Fruit fly (Drosophila melanogaster): ENCODE data around the gene CG31495.
A peak's percentile ranks its signal among the peaks of the same experiment; 100 is the strongest.

CG31495 gene

dm6 chr3R:13794666-13795055 lies 45.1 kb downstream of the CG31495 start:
- TF ChIP-seq CG15710 (tag; optimal IDR thresholded peaks at IDR 0.05) (no peak), Ets98B (GFP tag; IDR thresholded peaks at IDR 0.05) (peak; percentile 21; the same call in 1 of the 2 replicates), rn (GFP tag; IDR thresholded peaks at IDR 0.05) (no peak), CG12605 (GFP tag; IDR thresholded peaks at IDR 0.05) (no peak; the same call in 1 of the 2 replicates), CG8159 (tag; optimal IDR thresholded peaks at IDR 0.05) (no peak), EcR (GFP tag; optimal IDR thresholded peaks at IDR 0.05) (peak; percentile 86), CG4496 (GFP tag; IDR thresholded peaks at IDR 0.05) (peak; percentile 30; the same call in 1 of the 3 replicates), Pif1B (GFP tag; optimal IDR thresholded peaks at IDR 0.05) (peak; percentile 11)

dm6 chr3R:13793979-13794665 lies 45.6 kb downstream of the CG31495 start:
- TF ChIP-seq EcR (GFP tag; optimal IDR thresholded peaks at IDR 0.05) = no peak
- no peak for TF ChIP-seq CG12605 (GFP tag; IDR thresholded peaks at IDR 0.05)
- peak; percentile 50 for TF ChIP-seq Pif1B (GFP tag; optimal IDR thresholded peaks at IDR 0.05)
- TF ChIP-seq Pif1A (GFP tag; optimal IDR thresholded peaks at IDR 0.05) = peak; percentile 5
- TF ChIP-seq gl (tag; optimal IDR thresholded peaks at IDR 0.05) = no peak
- TF ChIP-seq D1 (tag; optimal IDR thresholded peaks at IDR 0.05) = no peak
- no peak for TF ChIP-seq CG9948 (tag; optimal IDR thresholded peaks at IDR 0.05)
- TF ChIP-seq CG15710 (tag; optimal IDR thresholded peaks at IDR 0.05) = no peak
- no peak for TF ChIP-seq rn (GFP tag; IDR thresholded peaks at IDR 0.05)
- TF ChIP-seq CG17806 (tag; optimal IDR thresholded peaks at IDR 0.05) = no peak
- peak; percentile 64 for TF ChIP-seq CG14655 (GFP tag; optimal IDR thresholded peaks at IDR 0.05)
- TF ChIP-seq Ets98B (GFP tag; IDR thresholded peaks at IDR 0.05) = peak; percentile 29; the same call in 1 of the 2 replicates
- no peak for TF ChIP-seq CG32121 (GFP tag; IDR thresholded peaks at IDR 0.05)
- TF ChIP-seq Snoo (tag; optimal IDR thresholded peaks at IDR 0.05) = peak; percentile 85
- TF ChIP-seq CG8159 (tag; optimal IDR thresholded peaks at IDR 0.05) = no peak
- TF ChIP-seq CG34367 (tag; optimal IDR thresholded peaks at IDR 0.05) = no peak
- TF ChIP-seq CG10348 (GFP tag; IDR thresholded peaks at IDR 0.05) = no peak
- TF ChIP-seq fd96Ca (GFP tag; IDR thresholded peaks at IDR 0.05) = no peak
- peak; percentile 38; the same call in 1 of the 3 replicates for TF ChIP-seq CG4496 (GFP tag; IDR thresholded peaks at IDR 0.05)
- TF ChIP-seq CG8301 (tag; optimal IDR thresholded peaks at IDR 0.05) = peak; percentile 42
- TF ChIP-seq CG13204 (GFP tag; optimal IDR thresholded peaks at IDR 0.05) = no peak

DNA sequence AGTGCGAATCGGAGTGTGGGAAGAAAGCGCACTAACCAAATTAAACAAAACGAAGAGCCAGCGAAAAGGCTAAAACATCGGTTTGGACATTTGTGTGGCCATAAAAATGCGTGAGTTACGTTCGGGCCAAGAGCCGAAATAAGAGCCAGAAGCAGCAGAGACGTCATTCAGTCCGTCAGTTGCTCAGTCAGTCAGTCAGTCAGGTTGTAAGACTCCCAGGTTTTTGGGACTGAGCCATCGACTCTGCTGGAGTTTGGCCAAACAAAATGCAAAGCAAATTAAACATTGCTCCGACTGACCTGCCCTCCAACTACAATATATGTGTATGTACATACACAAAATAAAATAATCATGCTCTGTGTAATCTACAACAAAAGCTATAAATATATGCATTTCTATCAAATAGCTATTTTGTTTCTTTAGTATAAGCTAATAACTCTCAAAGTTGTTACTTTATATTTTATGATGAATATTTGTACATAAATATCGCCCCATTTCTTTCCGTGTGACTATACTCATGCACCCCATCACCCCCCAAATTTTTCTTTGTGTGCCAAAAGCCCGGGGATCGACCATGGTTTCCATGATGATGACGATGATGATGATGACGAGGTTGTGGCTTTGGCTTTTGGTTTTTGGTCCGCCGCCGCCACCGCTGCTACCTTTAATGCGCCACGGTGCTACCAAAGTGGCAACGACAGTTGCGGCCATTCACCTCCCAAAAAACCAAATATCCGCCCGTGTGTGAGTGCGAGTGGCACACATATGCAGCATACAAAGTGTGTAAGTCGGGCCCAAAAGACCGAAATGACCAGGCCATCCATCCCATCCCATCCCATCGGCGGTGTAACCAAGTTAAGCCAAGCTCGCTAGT lies 46.4 kb downstream of the CG31495 start:
- TF ChIP-seq EcR (GFP tag; optimal IDR thresholded peaks at IDR 0.05) (no peak), CG10348 (GFP tag; IDR thresholded peaks at IDR 0.05) (no peak), CG4496 (GFP tag; IDR thresholded peaks at IDR 0.05) (no peak), D1 (tag; optimal IDR thresholded peaks at IDR 0.05) (no peak), CG14655 (GFP tag; optimal IDR thresholded peaks at IDR 0.05) (no peak), CG15710 (tag; optimal IDR thresholded peaks at IDR 0.05) (no peak), CG12605 (GFP tag; IDR thresholded peaks at IDR 0.05) (no peak), Pif1A (GFP tag; optimal IDR thresholded peaks at IDR 0.05) (peak; percentile 43), Snoo (tag; optimal IDR thresholded peaks at IDR 0.05) (peak; percentile 80), CG9948 (tag; optimal IDR thresholded peaks at IDR 0.05) (no peak), CG17806 (tag; optimal IDR thresholded peaks at IDR 0.05) (no peak), CG34367 (tag; optimal IDR thresholded peaks at IDR 0.05) (no peak), CG13204 (GFP tag; optimal IDR thresholded peaks at IDR 0.05) (no peak), gl (tag; optimal IDR thresholded peaks at IDR 0.05) (no peak), fd96Ca (GFP tag; IDR thresholded peaks at IDR 0.05) (no peak), Pif1B (GFP tag; optimal IDR thresholded peaks at IDR 0.05) (no peak), CG32121 (GFP tag; IDR thresholded peaks at IDR 0.05) (no peak), CG8301 (tag; optimal IDR thresholded peaks at IDR 0.05) (peak; percentile 20), CG8159 (tag; optimal IDR thresholded peaks at IDR 0.05) (no peak), Ets98B (GFP tag; IDR thresholded peaks at IDR 0.05) (peak; percentile 48)

- no peak for TF ChIP-seq CG10348 (GFP tag; IDR thresholded peaks at IDR 0.05)
- TF ChIP-seq Ets98B (GFP tag; IDR thresholded peaks at IDR 0.05) = no peak
- TF ChIP-seq CG15710 (tag; optimal IDR thresholded peaks at IDR 0.05) = no peak
- TF ChIP-seq CG14655 (GFP tag; optimal IDR thresholded peaks at IDR 0.05) = no peak
- TF ChIP-seq EcR (GFP tag; optimal IDR thresholded peaks at IDR 0.05) = peak; percentile 90
- no peak for TF ChIP-seq CG9948 (tag; optimal IDR thresholded peaks at IDR 0.05)
Measured at dm6 chr3R:13790820-13791219, 48.9 kb downstream of the CG31495 start.

DNA sequence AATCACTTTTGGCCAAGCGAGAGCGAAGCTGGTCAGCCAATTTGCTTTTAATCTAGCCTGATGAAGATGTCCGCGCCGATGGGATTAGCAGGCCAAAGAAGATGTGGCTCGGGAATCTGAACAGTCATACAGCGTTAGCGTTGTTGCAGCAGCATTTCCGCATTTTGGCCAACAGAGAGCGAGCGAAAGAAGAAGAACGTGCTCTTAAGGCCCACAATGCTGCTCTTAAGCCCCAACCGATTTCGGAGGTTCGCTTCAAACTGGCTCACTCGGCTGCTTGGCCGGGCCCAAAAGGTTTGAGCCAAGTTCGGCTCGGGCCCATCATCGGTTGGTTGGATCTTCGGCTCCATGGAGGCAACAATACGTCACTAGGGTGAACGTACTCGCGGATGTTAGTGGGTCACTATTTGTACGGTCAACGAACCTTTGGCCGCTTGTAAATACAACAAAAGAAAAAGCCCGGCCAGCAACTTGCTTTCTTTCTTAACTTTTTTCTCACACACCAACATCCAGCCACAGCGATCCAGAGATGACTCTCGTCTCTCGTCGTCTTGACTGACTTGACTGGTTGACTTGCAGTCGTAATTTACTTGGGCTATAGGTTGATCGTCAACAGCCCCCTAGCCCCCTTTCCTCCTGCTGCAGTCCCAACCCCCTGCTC lies 50.0 kb downstream of the CG31495 start:
- TF ChIP-seq CG34367 (tag; optimal IDR thresholded peaks at IDR 0.05) (no peak), CG9948 (tag; optimal IDR thresholded peaks at IDR 0.05) (no peak), CG32121 (GFP tag; IDR thresholded peaks at IDR 0.05) (0 out of 2 replicates have a peak, but pooled peaks have one; percentile 30), EcR (GFP tag; optimal IDR thresholded peaks at IDR 0.05) (peak; percentile 96), CG10348 (GFP tag; IDR thresholded peaks at IDR 0.05) (no peak), Pif1B (GFP tag; optimal IDR thresholded peaks at IDR 0.05) (no peak)

All from whole organism, pupa.